Worm (Caenorhabditis elegans): Measurements from ENCODE around the gene mec-1.
A peak's percentile ranks its signal among the peaks of the same experiment; 100 is the strongest.

mec-1 gene

DNA sequence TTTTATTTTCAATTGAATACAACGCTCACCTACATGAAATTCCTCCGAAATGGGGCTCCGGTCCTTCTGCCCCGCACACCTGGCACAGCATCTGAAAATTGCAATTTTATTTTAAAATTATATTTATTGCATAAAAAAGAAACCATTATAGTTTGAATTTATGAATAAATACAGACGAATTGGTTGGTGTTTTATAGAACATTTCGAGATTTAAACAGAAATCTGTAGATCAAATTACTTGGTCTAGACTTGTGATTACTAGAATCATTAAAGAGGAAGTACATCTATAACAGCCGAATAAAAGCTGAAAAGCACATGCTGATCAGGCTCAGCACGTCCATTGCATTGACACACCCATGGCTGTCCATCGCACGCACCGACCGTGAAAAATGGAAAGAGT, 35.4 kb downstream of the mec-1 start, which contains the start of gene nhr-162:
Gene nhr-162, minus strand, starts transcription at position 101 of the 400 bp plus-strand sequence.
- TF ChIP-seq F57A8.1 (GFP tag; optimal IDR thresholded peaks at IDR 0.05), result no peak
- no peak for TF ChIP-seq cebp-2 (GFP tag; IDR thresholded peaks at IDR 0.05)
- TF ChIP-seq F22D6.2 (tag; optimal IDR thresholded peaks at IDR 0.05), result no peak
- no peak for TF ChIP-seq F23B12.7 (tag; optimal IDR thresholded peaks at IDR 0.05; ENCODE audit: insufficient read depth)

DNA sequence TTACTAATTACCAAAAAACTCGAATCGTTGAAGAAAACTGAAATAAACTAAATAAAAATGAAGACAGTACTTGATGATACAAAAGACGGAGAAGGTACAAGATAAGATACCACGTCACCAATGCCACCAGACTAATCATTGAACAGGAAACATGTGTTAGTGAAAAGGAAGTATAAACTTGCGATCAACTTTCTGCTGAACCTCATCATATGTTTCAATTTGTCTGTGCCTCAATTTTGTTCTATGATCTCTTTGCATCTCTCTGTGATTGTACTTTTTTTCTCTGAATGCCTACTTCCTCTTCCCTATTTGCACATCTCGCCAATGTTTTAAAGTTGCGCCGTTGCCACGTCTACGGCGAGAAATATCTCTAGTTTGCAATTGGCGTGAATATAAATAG, 37.7 kb downstream of the mec-1 start:
- no peak for TF ChIP-seq pha-4 (tag; optimal IDR thresholded peaks at IDR 0.05)
- no peak for TF ChIP-seq egl-44 (GFP tag; IDR thresholded peaks at IDR 0.05)
- TF ChIP-seq lag-1 (GFP tag; IDR thresholded peaks at IDR 0.05), result no peak
- no peak for TF ChIP-seq ceh-58 (GFP tag; IDR thresholded peaks at IDR 0.05)
- no peak for TF ChIP-seq F49E8.2 (tag; optimal IDR thresholded peaks at IDR 0.05; ENCODE audit: insufficient read depth)
- no peak for TF ChIP-seq hlh-26 (GFP tag; conservative IDR thresholded peaks at IDR 0.05)
- no peak for TF ChIP-seq ceh-27 (GFP tag; optimal IDR thresholded peaks at IDR 0.05)
- no peak for TF ChIP-seq him-1 (tag; optimal IDR thresholded peaks at IDR 0.05)
- TF ChIP-seq tbx-9 (tag; optimal IDR thresholded peaks at IDR 0.05; ENCODE audit: borderline replicate concordance), result no peak
- TF ChIP-seq bed-1 (GFP tag; IDR thresholded peaks at IDR 0.05), result no peak
- no peak for TF ChIP-seq cebp-1 (GFP tag; IDR thresholded peaks at IDR 0.05)
- TF ChIP-seq cebp-1 (tag; optimal IDR thresholded peaks at IDR 0.05), result peak; percentile 41
- no peak for TF ChIP-seq nhr-90 (tag; optimal IDR thresholded peaks at IDR 0.05)
- TF ChIP-seq Y56A3A.18 (GFP tag; IDR thresholded peaks at IDR 0.05), result no peak
- peak; percentile 44; the same call in 1 of the 2 replicates for TF ChIP-seq hmg-1.2 (GFP tag; IDR thresholded peaks at IDR 0.05)
- no peak for TF ChIP-seq F57C9.4 (tag; optimal IDR thresholded peaks at IDR 0.05)
- TF ChIP-seq ekl-4 (GFP tag; IDR thresholded peaks at IDR 0.05), result no peak
- no peak for TF ChIP-seq lsl-1 (GFP tag; optimal IDR thresholded peaks at IDR 0.05)
- no peak for TF ChIP-seq pbrm-1 (GFP tag; IDR thresholded peaks at IDR 0.05)
- no peak for TF ChIP-seq gei-17 (GFP tag; optimal IDR thresholded peaks at IDR 0.05)
- TF ChIP-seq chd-7 (tag; optimal IDR thresholded peaks at IDR 0.05), result no peak
- TF ChIP-seq attf-5 (GFP tag; optimal IDR thresholded peaks at IDR 0.05), result peak; percentile 22
- no peak for TF ChIP-seq K11D2.4 (GFP tag; IDR thresholded peaks at IDR 0.05)
- no peak for TF ChIP-seq unc-62 (GFP tag; optimal IDR thresholded peaks at IDR 0.05)
- TF ChIP-seq egrh-3 (GFP tag; IDR thresholded peaks at IDR 0.05), result no peak
- TF ChIP-seq ztf-25 (GFP tag; IDR thresholded peaks at IDR 0.05), result no peak
- TF ChIP-seq attf-6 (GFP tag; IDR thresholded peaks at IDR 0.05), result no peak
- TF ChIP-seq sptf-2 (GFP tag; optimal IDR thresholded peaks at IDR 0.05), result no peak
- TF ChIP-seq lin-40 (tag; optimal IDR thresholded peaks at IDR 0.05), result peak; percentile 68
- TF ChIP-seq Y53G8AR.9 (GFP tag; conservative IDR thresholded peaks at IDR 0.05), result no peak
- TF ChIP-seq B0019.2 (GFP tag; conservative IDR thresholded peaks at IDR 0.05), result no peak
- TF ChIP-seq let-607 (tag; optimal IDR thresholded peaks at IDR 0.05), result no peak
- no peak for TF ChIP-seq dpl-1 (GFP tag; optimal IDR thresholded peaks at IDR 0.05)
- TF ChIP-seq ztf-26 (tag; optimal IDR thresholded peaks at IDR 0.05), result peak; percentile 52
- no peak for TF ChIP-seq madf-3 (GFP tag; IDR thresholded peaks at IDR 0.05)
- TF ChIP-seq sea-2 (GFP tag; IDR thresholded peaks at IDR 0.05), result no peak
- TF ChIP-seq F52B5.7 (tag; optimal IDR thresholded peaks at IDR 0.05), result no peak
- TF ChIP-seq ccch-3 (GFP tag; optimal IDR thresholded peaks at IDR 0.05), result no peak
- no peak for TF ChIP-seq athp-1 (tag; optimal IDR thresholded peaks at IDR 0.05)
- peak; percentile 66 for TF ChIP-seq nhr-80 (tag; optimal IDR thresholded peaks at IDR 0.05)
- no peak for TF ChIP-seq mel-28 (tag; optimal IDR thresholded peaks at IDR 0.05; ENCODE audit: borderline replicate concordance)
- no peak for TF ChIP-seq B0035.1 (tag; optimal IDR thresholded peaks at IDR 0.05)
- TF ChIP-seq akir-1 (GFP tag; optimal IDR thresholded peaks at IDR 0.05), result no peak
- TF ChIP-seq ceh-100 (GFP tag; IDR thresholded peaks at IDR 0.05), result no peak

Measured in whole organism, young adult.